Fruit fly (Drosophila melanogaster): ENCODE data around the gene Targ2.

Targ2 gene

DNA sequence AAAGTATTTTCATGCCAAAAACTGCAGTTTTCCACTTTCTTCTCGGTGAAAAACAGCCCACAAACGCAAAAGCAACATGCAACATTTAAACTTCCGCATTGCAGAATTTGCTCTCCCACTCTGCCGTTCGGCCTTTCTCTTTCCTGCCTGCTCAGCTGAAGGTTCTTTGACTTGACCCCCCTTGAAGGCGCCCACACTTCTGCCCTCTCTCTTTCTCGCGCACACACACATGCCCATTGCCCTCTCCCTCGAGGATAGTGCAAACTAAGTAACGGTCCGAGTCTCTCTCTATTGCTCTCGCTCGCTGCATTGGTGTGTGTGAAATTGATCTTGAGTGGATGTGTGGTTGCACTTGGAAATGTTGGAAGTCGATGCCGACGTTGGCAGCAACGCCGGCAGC lies 22.6 kb upstream of the Targ2 start:
- TF ChIP-seq psq (optimal IDR thresholded peaks at IDR 0.05): no peak
- TF ChIP-seq insv (optimal IDR thresholded peaks at IDR 0.05): no peak
- TF ChIP-seq ttk (optimal IDR thresholded peaks at IDR 0.05): no peak
- no peak for TF ChIP-seq h (optimal IDR thresholded peaks at IDR 0.05)
- no peak for TF ChIP-seq Myc (optimal IDR thresholded peaks at IDR 0.05)
- TF ChIP-seq Sin3A (optimal IDR thresholded peaks at IDR 0.05): no peak

DNA sequence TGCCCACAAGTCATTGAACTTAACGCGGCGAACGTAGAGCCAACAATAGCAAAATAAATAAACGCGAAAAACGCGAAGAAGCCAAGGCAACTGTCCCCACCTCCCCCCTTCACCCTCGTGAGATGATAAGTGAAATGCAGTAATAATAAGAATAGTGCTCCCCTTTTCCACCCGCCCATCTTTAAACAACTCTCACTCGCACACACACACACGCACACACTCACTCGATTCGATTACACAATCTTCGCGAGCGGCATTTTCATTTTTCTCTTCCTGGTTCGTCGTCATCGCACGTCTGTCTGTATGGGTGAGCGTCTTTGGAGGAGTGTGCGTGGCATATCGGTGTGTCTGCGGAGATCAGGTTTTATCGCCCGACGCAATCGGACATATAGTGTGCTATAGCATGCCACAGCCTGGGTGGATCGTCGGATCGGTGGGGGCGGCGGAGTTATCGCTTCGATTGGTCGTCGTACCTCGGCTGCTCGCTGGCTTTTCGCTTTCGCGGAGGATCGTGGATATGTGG lies 21.7 kb upstream of the Targ2 start:
- no peak for TF ChIP-seq Myc (optimal IDR thresholded peaks at IDR 0.05)
- TF ChIP-seq h (optimal IDR thresholded peaks at IDR 0.05): no peak
- TF ChIP-seq psq (optimal IDR thresholded peaks at IDR 0.05): no peak
- TF ChIP-seq ttk (optimal IDR thresholded peaks at IDR 0.05): no peak
- no peak for TF ChIP-seq insv (optimal IDR thresholded peaks at IDR 0.05)
- TF ChIP-seq Sin3A (optimal IDR thresholded peaks at IDR 0.05): no peak

- TF ChIP-seq h (optimal IDR thresholded peaks at IDR 0.05) (no peak), Myc (optimal IDR thresholded peaks at IDR 0.05) (no peak), ttk (optimal IDR thresholded peaks at IDR 0.05) (no peak), psq (optimal IDR thresholded peaks at IDR 0.05) (no peak), insv (optimal IDR thresholded peaks at IDR 0.05) (no peak), Sin3A (optimal IDR thresholded peaks at IDR 0.05) (no peak)
These were observed 21.2 kb upstream of the Targ2 start for dm6 chr3L:21224274-21224673.

DNA sequence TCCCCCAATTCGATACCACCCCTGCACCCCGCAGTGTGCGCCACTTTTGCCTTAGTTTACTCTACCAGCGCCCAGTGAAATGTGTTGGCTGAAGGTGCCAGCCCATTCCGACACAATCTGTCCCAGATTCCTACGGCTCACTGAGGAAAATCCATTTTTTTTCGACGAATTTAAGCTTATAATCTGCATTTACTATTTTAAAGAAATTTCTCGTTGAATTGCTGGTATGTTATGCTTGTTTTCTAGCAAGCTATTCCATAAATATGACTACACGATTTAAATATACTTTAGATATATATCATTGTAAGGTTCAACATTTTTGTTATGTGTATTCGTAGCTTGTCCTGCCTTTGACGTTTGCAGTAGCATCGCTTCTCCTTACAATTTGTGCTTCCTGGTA lies 20.2 kb upstream of the Targ2 start:
- no peak for TF ChIP-seq psq (optimal IDR thresholded peaks at IDR 0.05)
- no peak for TF ChIP-seq Sin3A (optimal IDR thresholded peaks at IDR 0.05)
- TF ChIP-seq insv (optimal IDR thresholded peaks at IDR 0.05): no peak
- no peak for TF ChIP-seq ttk (optimal IDR thresholded peaks at IDR 0.05)
- TF ChIP-seq Myc (optimal IDR thresholded peaks at IDR 0.05): no peak
- no peak for TF ChIP-seq h (optimal IDR thresholded peaks at IDR 0.05)

DNA sequence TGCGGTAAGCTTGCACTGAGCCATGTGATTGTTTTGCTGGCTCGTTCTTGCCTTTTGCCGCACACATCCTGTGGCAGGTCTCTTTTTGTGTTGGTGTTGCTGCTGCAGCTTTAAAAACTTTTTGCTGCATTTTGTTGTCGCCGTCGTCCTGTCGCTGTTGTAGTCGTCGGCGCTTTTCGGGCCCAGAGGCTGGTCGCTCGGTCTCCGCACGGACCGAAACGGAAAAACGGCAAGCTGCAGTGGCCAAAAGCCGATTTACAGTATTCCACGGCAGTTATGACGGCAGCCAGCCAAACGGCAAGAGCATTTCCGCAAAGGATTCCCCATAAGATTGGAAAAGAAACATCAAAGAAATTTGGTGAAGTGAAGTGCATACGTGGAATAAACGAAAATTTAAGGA lies 17.1 kb upstream of the Targ2 start, which contains the start of gene CG43219:
TSS of gene CG43219 (plus strand) at position 301 of the 400 bp plus-strand sequence.
- no peak for TF ChIP-seq Sin3A (optimal IDR thresholded peaks at IDR 0.05)
- TF ChIP-seq h (optimal IDR thresholded peaks at IDR 0.05): no peak
- no peak for TF ChIP-seq Myc (optimal IDR thresholded peaks at IDR 0.05)
- no peak for TF ChIP-seq ttk (optimal IDR thresholded peaks at IDR 0.05)
- no peak for TF ChIP-seq psq (optimal IDR thresholded peaks at IDR 0.05)
- no peak for TF ChIP-seq insv (optimal IDR thresholded peaks at IDR 0.05)

- TF ChIP-seq Sin3A (optimal IDR thresholded peaks at IDR 0.05) (no peak), Myc (optimal IDR thresholded peaks at IDR 0.05) (no peak), h (optimal IDR thresholded peaks at IDR 0.05) (no peak), ttk (optimal IDR thresholded peaks at IDR 0.05) (no peak), psq (optimal IDR thresholded peaks at IDR 0.05) (no peak), insv (optimal IDR thresholded peaks at IDR 0.05) (no peak)
These were observed 16.1 kb upstream of the Targ2 start for dm6 chr3L:21219160-21219559.

DNA sequence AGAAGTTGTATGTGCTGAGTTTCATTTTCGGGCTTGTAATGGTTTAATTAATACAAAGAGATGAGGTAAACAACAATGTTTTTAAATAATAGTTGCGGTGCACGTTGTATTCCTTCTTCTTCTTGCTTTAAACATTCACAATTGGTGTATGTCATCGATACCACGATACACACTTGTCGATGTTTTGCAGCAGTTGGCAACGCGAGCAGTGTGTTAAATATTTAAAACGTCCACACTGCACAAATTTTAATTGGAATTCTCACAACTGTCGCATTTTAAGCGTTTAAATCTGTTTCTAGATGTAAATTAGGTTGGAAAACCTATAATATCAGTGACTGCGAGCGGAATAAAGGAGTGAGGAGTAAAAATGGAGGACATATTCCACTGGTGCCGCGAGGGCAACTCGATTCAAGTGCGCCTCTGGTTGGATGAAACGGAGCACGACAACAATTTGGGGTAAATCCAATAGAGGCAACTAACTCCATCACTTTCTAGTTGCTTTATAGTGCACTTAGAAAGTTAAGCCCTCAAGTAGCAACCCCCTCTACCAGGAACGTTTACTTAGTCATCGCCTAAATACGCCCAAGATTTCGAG lies 13.8 kb upstream of the Targ2 start, which contains the start of the genes Trmt112 and Ilk:
TSS of gene Trmt112 (minus strand) at position 143 of the 595 bp plus-strand sequence.
TSS of gene Ilk (plus strand) at position 205 of the 595 bp plus-strand sequence.
- no peak for TF ChIP-seq Myc (optimal IDR thresholded peaks at IDR 0.05)
- TF ChIP-seq Sin3A (optimal IDR thresholded peaks at IDR 0.05): no peak
- no peak for TF ChIP-seq insv (optimal IDR thresholded peaks at IDR 0.05)
- no peak for TF ChIP-seq h (optimal IDR thresholded peaks at IDR 0.05)
- TF ChIP-seq ttk (optimal IDR thresholded peaks at IDR 0.05): no peak
- no peak for TF ChIP-seq psq (optimal IDR thresholded peaks at IDR 0.05)

- TF ChIP-seq insv (optimal IDR thresholded peaks at IDR 0.05): no peak
- TF ChIP-seq Myc (optimal IDR thresholded peaks at IDR 0.05): no peak
- no peak for TF ChIP-seq psq (optimal IDR thresholded peaks at IDR 0.05)
- TF ChIP-seq h (optimal IDR thresholded peaks at IDR 0.05): no peak
- no peak for TF ChIP-seq Sin3A (optimal IDR thresholded peaks at IDR 0.05)
- TF ChIP-seq ttk (optimal IDR thresholded peaks at IDR 0.05): no peak
These were observed 7.0 kb upstream of the Targ2 start, which contains the start of the genes CG10510 and CG10508 for dm6 chr3L:21209921-21210532. TSS of gene CG10510 (minus strand) at chr3L:21210084. TSS of gene CG10508 (plus strand) at chr3L:21210215.

DNA sequence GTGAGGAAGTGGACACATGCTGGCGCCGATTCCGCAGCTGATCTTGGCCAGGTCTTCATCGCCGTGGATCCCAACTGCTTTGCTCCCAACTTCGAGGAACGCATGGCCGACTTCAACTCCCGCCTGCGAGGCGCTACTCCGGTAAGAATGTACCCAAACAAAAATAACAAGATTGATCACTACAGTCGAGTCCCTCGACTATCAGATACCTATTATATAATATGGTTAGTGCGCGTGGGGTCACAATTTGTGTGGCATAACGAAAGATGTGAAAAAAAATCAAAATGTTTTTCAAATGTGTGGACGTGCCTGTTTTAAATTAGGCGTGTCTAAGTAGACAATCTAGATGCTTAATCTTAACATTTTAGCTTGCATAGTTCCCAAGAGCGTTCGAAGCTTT lies 3.5 kb upstream of the Targ2 start:
- TF ChIP-seq ttk (optimal IDR thresholded peaks at IDR 0.05) (no peak), psq (optimal IDR thresholded peaks at IDR 0.05) (no peak), Sin3A (optimal IDR thresholded peaks at IDR 0.05) (no peak), insv (optimal IDR thresholded peaks at IDR 0.05) (no peak), Myc (optimal IDR thresholded peaks at IDR 0.05) (no peak), h (optimal IDR thresholded peaks at IDR 0.05) (no peak)

dm6 chr3L:21205496-21205824 lies 2.4 kb upstream of the Targ2 start:
- TF ChIP-seq Sin3A (optimal IDR thresholded peaks at IDR 0.05) (no peak), ttk (optimal IDR thresholded peaks at IDR 0.05) (no peak), Myc (optimal IDR thresholded peaks at IDR 0.05) (no peak), insv (optimal IDR thresholded peaks at IDR 0.05) (no peak), psq (optimal IDR thresholded peaks at IDR 0.05) (no peak), h (optimal IDR thresholded peaks at IDR 0.05) (no peak)

dm6 chr3L:21204581-21205495 lies 1.8 kb upstream of the Targ2 start:
- TF ChIP-seq psq (optimal IDR thresholded peaks at IDR 0.05) (no peak), h (optimal IDR thresholded peaks at IDR 0.05) (no peak), Myc (optimal IDR thresholded peaks at IDR 0.05) (no peak), ttk (optimal IDR thresholded peaks at IDR 0.05) (no peak), Sin3A (optimal IDR thresholded peaks at IDR 0.05) (no peak), insv (optimal IDR thresholded peaks at IDR 0.05) (no peak)
